Fruit fly (Drosophila melanogaster) whole organism, prepupa: Measurements from ENCODE around the gene TAF1B.

Source experiments
- CG10669 ChIP-seq: fragments of 200-800 bp; sonication (Bioruptor generic); optimal IDR thresholded peaks from 3 replicates; lab custom pipeline; 2018; ENCODE audit warnings: missing biosample characterization, mild to moderate bottlenecking, missing genetic modification characterization, moderate library complexity
- CG11902 ChIP-seq: fragments of 200-800 bp; sonication (Bioruptor generic); optimal IDR thresholded peaks from 3 replicates; lab custom pipeline; 2016; ENCODE audit warnings: missing biosample characterization, missing genetic modification characterization
- CG15336 ChIP-seq: fragments of 200-800 bp; sonication (Bioruptor generic); IDR thresholded peaks from 2 replicates; pipeline ENCODE4 v1.3.6; 2022; ENCODE audit warnings: missing biosample characterization, missing genetic modification characterization
- CG31627 ChIP-seq: fragments of 200-800 bp; sonication (Bioruptor generic); optimal IDR thresholded peaks from 3 replicates; lab custom pipeline; 2016; ENCODE audit warnings: missing biosample characterization, missing genetic modification characterization
- CG3919 ChIP-seq: fragments of 200-800 bp; sonication (Bioruptor generic); optimal IDR thresholded peaks from 3 replicates; lab custom pipeline; 2016; ENCODE audit warnings: missing biosample characterization, missing genetic modification characterization
- CG6854 ChIP-seq: fragments of 200-800 bp; sonication (Bioruptor generic); optimal IDR thresholded peaks from 2 replicates; lab custom pipeline; 2017; ENCODE audit warnings: missing biosample characterization, mild to moderate bottlenecking, missing genetic modification characterization
- Gug ChIP-seq: fragments of 200-800 bp; sonication (Bioruptor generic); IDR thresholded peaks from 2 replicates; pipeline ENCODE4 v1.3.6; 2022; ENCODE audit warnings: missing biosample characterization, missing genetic modification characterization
- Hr4 ChIP-seq: fragments of 200-800 bp; sonication (Bioruptor generic); optimal IDR thresholded peaks from 3 replicates; lab custom pipeline; 2016; ENCODE audit warnings: missing biosample characterization, missing genetic modification characterization
- Met ChIP-seq: fragments of 200-800 bp; sonication (Bioruptor generic); optimal IDR thresholded peaks from 3 replicates; lab custom pipeline; 2016; ENCODE audit warnings: missing biosample characterization, missing genetic modification characterization
- Sox102F ChIP-seq: fragments of 200-800 bp; sonication (Bioruptor generic); optimal IDR thresholded peaks from 2 replicates; lab custom pipeline; 2016; ENCODE audit warnings: missing biosample characterization, mild to moderate bottlenecking, missing genetic modification characterization
- Sox15 ChIP-seq: fragments of 200-800 bp; sonication (Bioruptor generic); optimal IDR thresholded peaks from 3 replicates; lab custom pipeline; 2016; ENCODE audit warnings: missing biosample characterization, missing genetic modification characterization
- fd59A ChIP-seq: fragments of 200-800 bp; sonication (Bioruptor generic); optimal IDR thresholded peaks from 2 replicates; lab custom pipeline; 2017; ENCODE audit warnings: missing biosample characterization, mild to moderate bottlenecking, missing genetic modification characterization, missing genetic modification reagents
- net ChIP-seq: fragments of 200-800 bp; sonication (Bioruptor generic); optimal IDR thresholded peaks from 3 replicates; lab custom pipeline; 2016; ENCODE audit warnings: missing biosample characterization, missing genetic modification characterization
- ss ChIP-seq, 2 experiments: fragments of 200-800 bp; sonication (Bioruptor generic); optimal IDR thresholded peaks; 2 replicates in 1 of 2; 3 replicates in 1 of 2; lab custom pipeline; 2017 to 2018; ENCODE audit warnings: mild to moderate bottlenecking in 2 of 2, missing biosample characterization in 2 of 2, missing genetic modification characterization in 2 of 2, moderate library complexity in 1 of 2

- no peak for TF ChIP-seq CG6854 (GFP tag; lab: Kevin White, UChicago)
- no peak for TF ChIP-seq ss (GFP tag; optimal IDR thresholded peaks at IDR 0.05; lab: Kevin White, UChicago)
- no peak for TF ChIP-seq Hr4 (GFP tag; lab: Kevin White, UChicago)
- TF ChIP-seq Sox15 (GFP tag; lab: Kevin White, UChicago) = no peak
- TF ChIP-seq Gug (GFP tag; lab: Robert Waterston, UW) = no peak
- no peak for TF ChIP-seq CG11902 (GFP tag; lab: Kevin White, UChicago)
- no peak for TF ChIP-seq CG15336 (GFP tag; lab: Robert Waterston, UW)
- TF ChIP-seq Met (GFP tag; lab: Kevin White, UChicago) = no peak
- no peak for TF ChIP-seq CG3919 (GFP tag; lab: Kevin White, UChicago)
- no peak for TF ChIP-seq fd59A
- TF ChIP-seq net = no peak
- no peak for TF ChIP-seq CG31627 (GFP tag; lab: Kevin White, UChicago)
- no peak for TF ChIP-seq Sox102F
- TF ChIP-seq CG10669 (GFP tag; lab: Kevin White, UChicago) = no peak
Measured at dm6 chr3R:10119592-10119991, 24.4 kb downstream of the TAF1B start.
